Worm (Caenorhabditis elegans): ENCODE measurements around the gene Y38H6C.25.

ce11 chrV:20514483-20514882 is 4.5 kb upstream of the Y38H6C.25 start:
- TF ChIP-seq snpc-4 (GFP tag; optimal IDR thresholded peaks at IDR 0.05) (no peak), snpc-4 (tag; optimal IDR thresholded peaks at IDR 0.05) (no peak), C06A6.2 (GFP tag; conservative IDR thresholded peaks at IDR 0.05) (no peak), lsy-27 (tag; optimal IDR thresholded peaks at IDR 0.05; ENCODE audit: borderline replicate concordance, insufficient read depth) (no peak), ceh-79 (tag; optimal IDR thresholded peaks at IDR 0.05) (no peak), ceh-27 (GFP tag; optimal IDR thresholded peaks at IDR 0.05) (no peak), nfya-1 (tag; optimal IDR thresholded peaks at IDR 0.05; ENCODE audit: borderline replicate concordance, insufficient read depth) (no peak), dpl-1 (GFP tag; optimal IDR thresholded peaks at IDR 0.05) (no peak), egl-18 (GFP tag; IDR thresholded peaks at IDR 0.05) (no peak), B0035.1 (tag; optimal IDR thresholded peaks at IDR 0.05) (no peak), ztf-3 (GFP tag; optimal IDR thresholded peaks at IDR 0.05) (no peak)

Measured in whole organism, young adult.